Worm (Caenorhabditis elegans) whole organism, mixed stage, embryonic: ENCODE measurements around the gene srd-5.

Experiments used
- ceh-39 ChIP-seq: fragments of 150-350 bp; optimal IDR thresholded peaks from 2 replicates; lab custom pipeline; 2014; ENCODE audit warnings: missing biosample characterization, missing genetic modification characterization
- lsy-2 ChIP-seq: fragments of 150-350 bp; optimal IDR thresholded peaks from 2 replicates; lab custom pipeline; 2014; ENCODE audit warnings: missing biosample characterization, missing genetic modification characterization
- unc-62 ChIP-seq: fragments of 150-350 bp; optimal IDR thresholded peaks from 2 replicates; lab custom pipeline; 2014; ENCODE audit warnings: missing biosample characterization, missing genetic modification reagents, missing genetic modification characterization

DNA sequence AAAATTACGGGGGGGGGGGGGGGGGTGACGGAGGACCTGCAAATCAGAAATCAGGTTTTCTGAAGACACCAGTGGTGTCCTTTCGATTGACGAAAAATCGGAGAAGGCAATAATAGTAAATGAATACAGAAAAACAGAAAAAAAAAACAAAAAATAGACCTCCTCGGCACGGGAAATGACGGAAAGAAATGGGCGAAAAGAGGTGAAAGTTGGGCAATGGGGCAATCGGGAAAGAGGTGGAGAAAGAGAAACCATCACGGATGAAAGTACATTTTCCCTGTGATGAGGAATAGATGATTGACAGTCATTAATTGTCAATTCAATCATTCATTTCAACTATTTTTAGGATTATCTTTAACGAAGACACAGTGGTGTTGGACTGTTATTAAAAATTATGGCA is 29.6 kb upstream of the srd-5 start:
- TF ChIP-seq lsy-2 (tag; lab: Kevin White, UChicago) (no peak), ceh-39 (tag; lab: Kevin White, UChicago) (no peak), unc-62 (GFP tag; lab: Kevin White, UChicago) (no peak)
